Fruit fly (Drosophila melanogaster) whole organism, adult: ENCODE results near the gene Usp39.

Source experiments
- kay ChIP-seq: fragments of 200-800 bp; sonication (Bioruptor generic); peaks from one replicate; lab custom pipeline; 2016; ENCODE audit warnings: missing biosample characterization, missing genetic modification characterization, borderline replicate concordance
- tj ChIP-seq: fragments of 200-800 bp; sonication (Bioruptor generic); optimal IDR thresholded peaks from 3 replicates; lab custom pipeline; 2017; ENCODE audit warnings: missing biosample characterization, mild to moderate bottlenecking, missing genetic modification characterization, moderate library complexity

DNA sequence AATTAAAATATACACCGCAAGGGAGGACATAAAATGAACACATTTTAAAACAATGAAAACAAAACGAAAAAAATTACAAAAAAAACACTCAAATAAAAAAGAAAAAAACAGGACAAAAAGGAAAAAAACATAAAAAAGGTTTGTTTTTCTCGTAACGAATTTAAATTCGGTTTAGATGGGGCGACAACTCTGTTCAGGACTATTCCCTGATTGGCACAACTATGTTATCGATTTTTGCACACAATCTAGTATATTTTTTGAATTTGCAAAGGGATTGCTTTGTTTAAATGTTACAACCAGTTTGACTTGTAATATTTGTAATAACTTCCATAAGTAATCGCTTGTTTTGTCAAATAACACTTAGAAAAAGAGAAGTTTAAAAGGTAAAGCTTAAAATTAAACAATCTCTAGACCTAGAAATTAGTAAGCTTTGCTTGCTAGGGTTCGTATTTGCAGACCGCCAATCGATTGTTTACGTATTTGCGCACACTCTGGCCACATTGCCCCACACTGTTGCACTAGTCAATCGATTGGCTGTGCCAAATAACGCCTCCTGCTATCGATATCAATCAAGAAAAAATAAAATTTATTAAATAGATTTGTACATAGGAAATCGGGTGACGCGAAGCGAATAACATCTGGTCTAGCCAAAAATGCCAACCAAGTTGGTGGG lies 26.1 kb downstream of the Usp39 start, which contains the start of gene CG7332:
- TF ChIP-seq tj (GFP tag; lab: Kevin White, UChicago) (no peak), kay (GFP tag; lab: Kevin White, UChicago) (peak; percentile 30)
